Fruit fly (Drosophila melanogaster) whole organism, wandering third instar larva: Measurements from ENCODE around the gene Rpn11.

Source experiments
- Abd-B ChIP-seq: fragments of >200 bp; optimal IDR thresholded peaks from 2 replicates; lab custom pipeline; 2017; ENCODE audit warnings: missing biosample characterization, missing genetic modification characterization
- CG32264 ChIP-seq: fragments of 200-800 bp; sonication (Bioruptor generic); optimal IDR thresholded peaks from 2 replicates; lab custom pipeline; 2016; ENCODE audit warnings: missing biosample characterization, missing genetic modification characterization
- CG9705 ChIP-seq: fragments of 200-800 bp; sonication (Bioruptor generic); optimal IDR thresholded peaks from 2 replicates; lab custom pipeline; 2018; ENCODE audit warnings: missing biosample characterization, mild to moderate bottlenecking, missing genetic modification characterization
- CrebA ChIP-seq: fragments of 200-800 bp; sonication (Bioruptor generic); optimal IDR thresholded peaks from 2 replicates; lab custom pipeline; 2016; ENCODE audit warnings: missing biosample characterization, mild to moderate bottlenecking, missing genetic modification characterization, borderline replicate concordance
- Dfd ChIP-seq: fragments of >200 bp; optimal IDR thresholded peaks from 2 replicates; lab custom pipeline; 2017; ENCODE audit warnings: missing biosample characterization, missing genetic modification characterization
- Dif ChIP-seq: fragments of 200-275, 200-300 bp; sonication (Bioruptor generic); optimal IDR thresholded peaks from 2 replicates; lab custom pipeline; 2018; ENCODE audit warnings: missing biosample characterization, missing genetic modification characterization; ENCODE audit not compliant: partially characterized antibody
- GATAd ChIP-seq: sonication (Bioruptor generic); optimal IDR thresholded peaks from 2 replicates; lab custom pipeline; 2016; ENCODE audit warnings: missing biosample characterization, missing genetic modification characterization
- HLH106 ChIP-seq: fragments of 200-800 bp; optimal IDR thresholded peaks from 3 replicates; lab custom pipeline; 2019; ENCODE audit warnings: missing biosample characterization, mild to moderate bottlenecking, missing genetic modification characterization, moderate library complexity
- Hnf4 ChIP-seq: fragments of 200-800 bp; sonication (Bioruptor generic); optimal IDR thresholded peaks from 2 replicates; lab custom pipeline; 2016; ENCODE audit warnings: missing biosample characterization, mild to moderate bottlenecking, missing genetic modification characterization
- Hr78 ChIP-seq: fragments of >200 bp; optimal IDR thresholded peaks from 2 replicates; lab custom pipeline; 2017; ENCODE audit warnings: missing biosample characterization, missing genetic modification characterization
- Hr83 ChIP-seq: fragments of 200-300 bp; sonication (Bioruptor generic); optimal IDR thresholded peaks from 2 replicates; lab custom pipeline; 2016; ENCODE audit warnings: missing biosample characterization, mild to moderate bottlenecking, missing genetic modification characterization, moderate library complexity; ENCODE audit not compliant: poor library complexity, severe bottlenecking
- Jra ChIP-seq: sonication (Bioruptor generic); optimal IDR thresholded peaks from 2 replicates; lab custom pipeline; 2016; ENCODE audit warnings: missing biosample characterization, missing genetic modification characterization
- Mio ChIP-seq: sonication (Bioruptor generic); optimal IDR thresholded peaks from 2 replicates; lab custom pipeline; 2016; ENCODE audit warnings: missing biosample characterization, missing genetic modification characterization
- Myc ChIP-seq: fragments of >200 bp; optimal IDR thresholded peaks from 2 replicates; lab custom pipeline; 2017
- N ChIP-seq: fragments of >200 bp; optimal IDR thresholded peaks from 2 replicates; lab custom pipeline; 2018; ENCODE audit warnings: missing biosample characterization, missing external identifiers, missing genetic modification characterization
- OdsH ChIP-seq: fragments of 200-800 bp; sonication (Bioruptor generic); optimal IDR thresholded peaks from 2 replicates; lab custom pipeline; 2016; ENCODE audit warnings: missing biosample characterization, mild to moderate bottlenecking, missing genetic modification characterization
- Rel ChIP-seq, 2 experiments: fragments of 200-800 bp; sonication (Bioruptor generic) in 1 of 2; optimal IDR thresholded peaks; 2 replicates in 1 of 2; 3 replicates in 1 of 2; lab custom pipeline; 2016 to 2019; ENCODE audit warnings: mild to moderate bottlenecking in 2 of 2, missing biosample characterization in 2 of 2, missing genetic modification characterization in 2 of 2, moderate library complexity in 1 of 2
- Sp1 ChIP-seq: fragments of 200-800 bp; sonication (Bioruptor generic); optimal IDR thresholded peaks from 3 replicates; lab custom pipeline; 2019; ENCODE audit warnings: missing biosample characterization, mild to moderate bottlenecking, missing genetic modification characterization, moderate library complexity
- Vsx2 ChIP-seq: fragments of 200-300, 225-300 bp; sonication (Bioruptor generic); optimal IDR thresholded peaks from 2 replicates; lab custom pipeline; 2018; ENCODE audit warnings: missing biosample characterization, missing genetic modification characterization; ENCODE audit not compliant: partially characterized antibody
- br ChIP-seq: fragments of 200-800 bp; sonication (Bioruptor generic); optimal IDR thresholded peaks from 2 replicates; lab custom pipeline; 2016; ENCODE audit warnings: missing biosample characterization, missing genetic modification characterization
- brk ChIP-seq: fragments of 200-800 bp; sonication (Bioruptor generic); optimal IDR thresholded peaks from 2 replicates; lab custom pipeline; 2016; ENCODE audit warnings: missing biosample characterization, mild to moderate bottlenecking, missing genetic modification characterization
- dl ChIP-seq, 2 experiments: fragments of 175-275, 200-275 bp in 1 of 2; fragments of 200-275 bp in 1 of 2; sonication (Bioruptor generic); optimal IDR thresholded peaks; lab custom pipeline; 2018; ENCODE audit warnings: mild to moderate bottlenecking in 2 of 2, missing biosample characterization in 2 of 2, missing genetic modification characterization in 2 of 2, moderate library complexity in 2 of 2; ENCODE audit not compliant: partially characterized antibody in 2 of 2, insufficient read depth in 1 of 2
- dmrt93B ChIP-seq: fragments of 200-800 bp; sonication (Bioruptor generic); optimal IDR thresholded peaks from 2 replicates; lab custom pipeline; 2018; ENCODE audit warnings: missing biosample characterization, mild to moderate bottlenecking, missing genetic modification characterization
- dsf ChIP-seq: sonication (Bioruptor generic); optimal IDR thresholded peaks from 2 replicates; lab custom pipeline; 2016; ENCODE audit warnings: missing biosample characterization, missing genetic modification characterization, borderline replicate concordance
- ey ChIP-seq: fragments of 200-800 bp; sonication (Bioruptor generic); optimal IDR thresholded peaks from 2 replicates; lab custom pipeline; 2016; ENCODE audit warnings: missing biosample characterization, missing genetic modification characterization
- foxo ChIP-seq, 2 experiments: fragments of 200-800 bp; sonication (Bioruptor generic); optimal IDR thresholded peaks; 2 replicates in 1 of 2; 3 replicates in 1 of 2; lab custom pipeline; 2016 to 2017; ENCODE audit warnings: missing biosample characterization in 2 of 2, missing genetic modification characterization in 2 of 2
- fru ChIP-seq: fragments of 200-800 bp; sonication (Bioruptor generic); optimal IDR thresholded peaks from 3 replicates; lab custom pipeline; 2016; ENCODE audit warnings: missing biosample characterization, mild to moderate bottlenecking, missing genetic modification characterization
- h ChIP-seq: fragments of 200-800 bp; sonication (Bioruptor generic); optimal IDR thresholded peaks from 3 replicates; lab custom pipeline; 2016; ENCODE audit warnings: missing biosample characterization, mild to moderate bottlenecking, missing genetic modification characterization
- jim ChIP-seq: fragments of 175-275, 200-325 bp; sonication (Bioruptor generic); optimal IDR thresholded peaks from 2 replicates; lab custom pipeline; 2016; ENCODE audit warnings: missing biosample characterization, mild to moderate bottlenecking, missing genetic modification characterization
- lola ChIP-seq: fragments of >200 bp; optimal IDR thresholded peaks from 2 replicates; lab custom pipeline; 2017; ENCODE audit warnings: missing biosample characterization, missing genetic modification characterization
- pan ChIP-seq: fragments of >200 bp; optimal IDR thresholded peaks from 2 replicates; lab custom pipeline; 2017
- psq ChIP-seq: fragments of 200-800 bp; sonication (Bioruptor generic); optimal IDR thresholded peaks from 3 replicates; lab custom pipeline; 2017; ENCODE audit warnings: missing biosample characterization, mild to moderate bottlenecking, missing genetic modification characterization, moderate library complexity
- rgr ChIP-seq: fragments of 200-800 bp; sonication (Bioruptor generic); optimal IDR thresholded peaks from 3 replicates; lab custom pipeline; 2016; ENCODE audit warnings: missing biosample characterization, mild to moderate bottlenecking, missing genetic modification characterization
- sage ChIP-seq: fragments of 200-800 bp; sonication (Bioruptor generic); optimal IDR thresholded peaks from 2 replicates; lab custom pipeline; 2016; ENCODE audit warnings: missing biosample characterization, mild to moderate bottlenecking, missing genetic modification characterization
- sv ChIP-seq: fragments of 200-800 bp; sonication (Bioruptor generic); optimal IDR thresholded peaks from 3 replicates; lab custom pipeline; 2016; ENCODE audit warnings: missing biosample characterization, missing genetic modification characterization
- tai ChIP-seq: sonication (Bioruptor generic); optimal IDR thresholded peaks from 2 replicates; lab custom pipeline; 2016; ENCODE audit warnings: missing biosample characterization, missing genetic modification characterization
- usp ChIP-seq: fragments of >200 bp; optimal IDR thresholded peaks from 2 replicates; lab custom pipeline; 2017; ENCODE audit warnings: missing biosample characterization, missing genetic modification characterization
- woc ChIP-seq: sonication (Bioruptor generic); optimal IDR thresholded peaks from 2 replicates; lab custom pipeline; 2016; ENCODE audit warnings: missing biosample characterization, mild to moderate bottlenecking, missing genetic modification characterization

The Rpn11 gene

DNA sequence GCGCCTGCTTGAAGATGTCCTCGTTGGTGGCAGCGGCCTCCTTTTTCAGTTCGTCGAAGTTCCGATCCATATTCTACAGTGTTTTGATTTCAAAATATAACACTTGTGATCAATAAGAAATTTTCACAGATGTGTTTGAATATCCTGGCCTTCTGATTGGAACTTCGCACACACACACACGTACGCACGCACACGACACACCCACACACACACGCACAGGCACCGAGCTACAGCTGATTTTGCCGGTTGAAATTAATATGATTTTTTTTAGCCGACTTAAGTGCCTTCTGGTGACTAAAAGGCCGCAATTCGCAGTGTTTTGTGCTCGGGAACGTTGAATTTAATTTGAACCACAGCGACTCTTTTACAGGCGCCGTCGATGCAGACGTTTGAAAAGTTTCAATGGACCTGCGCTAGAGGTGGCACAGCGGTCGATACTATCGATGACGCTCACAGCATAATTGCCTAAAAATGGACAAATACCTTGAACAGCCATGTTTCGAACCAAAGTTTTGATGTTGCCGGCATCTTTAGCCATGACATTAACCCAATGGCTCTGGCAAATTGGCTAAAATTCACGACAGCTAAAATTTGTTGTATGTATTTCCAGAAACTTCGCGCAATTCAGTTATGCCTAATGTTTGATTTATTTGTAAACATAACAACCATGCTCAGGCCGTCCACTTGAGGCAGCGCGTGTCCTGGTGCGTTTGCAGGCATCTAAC, 50.1 kb downstream of the Rpn11 start, which contains the start of gene Rtnl1:
Rtnl1 (minus strand) TSS at position 415 of the 725 bp plus-strand sequence.
- TF ChIP-seq Dfd (GFP tag; lab: Kevin White, UChicago) (no peak), Mio (GFP tag; lab: Kevin White, UChicago) (no peak), Dif (GFP tag; lab: Kevin White, UChicago) (peak; percentile 57), rgr (GFP tag; lab: Kevin White, UChicago) (peak; percentile 69), CrebA (GFP tag; lab: Kevin White, UChicago) (no peak), Hr78 (GFP tag; lab: Kevin White, UChicago) (no peak), sv (GFP tag; lab: Kevin White, UChicago) (no peak), psq (GFP tag; lab: Kevin White, UChicago) (no peak), OdsH (GFP tag; lab: Kevin White, UChicago) (no peak), h (peak; percentile 60), brk (GFP tag; lab: Kevin White, UChicago) (no peak), ey (no peak), dl (GFP tag; optimal IDR thresholded peaks at IDR 0.05; lab: Kevin White, UChicago; ENCODE audit: insufficient read depth in 1 of 2, partially characterized antibody in 2 of 2) (no peak), foxo (GFP tag; optimal IDR thresholded peaks at IDR 0.05; lab: Kevin White, UChicago) (peak in 1 of 2 experiments; percentile 27), Jra (GFP tag; lab: Kevin White, UChicago) (peak; percentile 65), Rel (GFP tag; optimal IDR thresholded peaks at IDR 0.05; lab: Kevin White, UChicago) (no peak), Rel (tag; optimal IDR thresholded peaks at IDR 0.05; lab: Kevin White, UChicago) (peak; percentile 57), lola (GFP tag; lab: Kevin White, UChicago) (no peak), tai (GFP tag; lab: Kevin White, UChicago) (no peak), pan (lab: Kevin White, UChicago) (no peak), dmrt93B (GFP tag; lab: Kevin White, UChicago) (no peak), GATAd (GFP tag; lab: Kevin White, UChicago) (no peak), jim (GFP tag; lab: Kevin White, UChicago) (no peak), CG32264 (no peak), sage (GFP tag; lab: Kevin White, UChicago) (no peak), Hnf4 (GFP tag; lab: Kevin White, UChicago) (no peak), woc (GFP tag; lab: Kevin White, UChicago) (no peak), Sp1 (GFP tag; lab: Kevin White, UChicago) (peak; percentile 54), dsf (GFP tag; lab: Kevin White, UChicago) (no peak), Abd-B (GFP tag; lab: Kevin White, UChicago) (no peak), HLH106 (tag; lab: Kevin White, UChicago) (peak; percentile 17), br (GFP tag; lab: Kevin White, UChicago) (peak; percentile 29), Hr83 (GFP tag; lab: Kevin White, UChicago) (peak; percentile 78), Myc (lab: Kevin White, UChicago) (peak; percentile 92), N (GFP tag; lab: Kevin White, UChicago) (no peak), fru (GFP tag; lab: Kevin White, UChicago) (peak; percentile 23), usp (GFP tag; lab: Kevin White, UChicago) (no peak), CG9705 (peak; percentile 12), Vsx2 (GFP tag; lab: Kevin White, UChicago) (no peak)
